Worm (Caenorhabditis elegans) whole organism, mixed stage, embryonic: ENCODE measurements around the gene tasp-1.

Experiments
- M03D4.4 ChIP-seq: sonication (generic microtip); optimal IDR thresholded peaks from 2 replicates; lab custom pipeline; 2017; ENCODE audit warnings: mild to moderate bottlenecking, missing genetic modification characterization, missing compliant biosample characterization
- blmp-1 ChIP-seq: fragments of 150-350 bp; optimal IDR thresholded peaks from 2 replicates; lab custom pipeline; 2014; ENCODE audit warnings: missing biosample characterization, missing genetic modification characterization
- ceh-39 ChIP-seq: fragments of 150-350 bp; optimal IDR thresholded peaks from 2 replicates; lab custom pipeline; 2014; ENCODE audit warnings: missing biosample characterization, missing genetic modification characterization
- ceh-43 ChIP-seq: fragments of 200-800 bp; sonication (Bioruptor generic); optimal IDR thresholded peaks from 2 replicates; lab custom pipeline; 2018; ENCODE audit warnings: mild to moderate bottlenecking, missing genetic modification characterization, moderate library complexity, missing compliant biosample characterization
- ceh-83 ChIP-seq: fragments of 200-800 bp; sonication (Bioruptor generic); optimal IDR thresholded peaks from 2 replicates; lab custom pipeline; 2018; ENCODE audit warnings: mild to moderate bottlenecking, missing genetic modification characterization, missing compliant biosample characterization
- ces-1 ChIP-seq: fragments of 150-350 bp; optimal IDR thresholded peaks from 2 replicates; lab custom pipeline; 2014; ENCODE audit warnings: missing biosample characterization, missing genetic modification reagents, missing genetic modification characterization
- cnd-1 ChIP-seq: fragments of 200-800 bp; sonication (Bioruptor generic); optimal IDR thresholded peaks from 2 replicates; lab custom pipeline; 2018; ENCODE audit warnings: mild to moderate bottlenecking, missing genetic modification characterization, missing compliant biosample characterization
- elt-1 ChIP-seq: sonication (generic microtip); optimal IDR thresholded peaks from 2 replicates; lab custom pipeline; 2017; ENCODE audit warnings: missing genetic modification characterization, mild to moderate bottlenecking, missing compliant biosample characterization, antibody characterized with exemption, moderate library complexity, borderline replicate concordance; ENCODE audit not compliant: insufficient read depth
- flh-1 ChIP-seq: fragments of 200-800 bp; sonication (Bioruptor generic); optimal IDR thresholded peaks from 2 replicates; lab custom pipeline; 2018; ENCODE audit warnings: mild to moderate bottlenecking, missing genetic modification characterization, moderate library complexity, missing compliant biosample characterization
- ham-2 ChIP-seq: fragments of 200-800 bp; sonication (Bioruptor generic); optimal IDR thresholded peaks from 2 replicates; lab custom pipeline; 2018; ENCODE audit warnings: mild to moderate bottlenecking, missing genetic modification characterization, missing compliant biosample characterization
- lin-13 ChIP-seq: fragments of 150-350 bp; optimal IDR thresholded peaks from 2 replicates; lab custom pipeline; 2014; ENCODE audit warnings: missing biosample characterization, missing genetic modification characterization
- lin-32 ChIP-seq: fragments of 200-800 bp; sonication (Bioruptor generic); optimal IDR thresholded peaks from 2 replicates; lab custom pipeline; 2018; ENCODE audit warnings: mild to moderate bottlenecking, missing genetic modification characterization, missing compliant biosample characterization
- lsy-2 ChIP-seq: fragments of 150-350 bp; optimal IDR thresholded peaks from 2 replicates; lab custom pipeline; 2014; ENCODE audit warnings: missing biosample characterization, missing genetic modification characterization
- mab-5 ChIP-seq: fragments of 150-350 bp; optimal IDR thresholded peaks from 2 replicates; lab custom pipeline; 2014; ENCODE audit warnings: missing biosample characterization, missing genetic modification characterization
- mep-1 ChIP-seq: fragments of 150-350 bp; optimal IDR thresholded peaks from 2 replicates; lab custom pipeline; 2017; ENCODE audit warnings: missing biosample characterization, missing genetic modification reagents, missing genetic modification characterization, inconsistent platforms
- mls-2 ChIP-seq: sonication (generic microtip); optimal IDR thresholded peaks from 2 replicates; lab custom pipeline; 2016; ENCODE audit warnings: mild to moderate bottlenecking, missing genetic modification characterization, moderate library complexity, missing compliant biosample characterization
- nhr-12 ChIP-seq: fragments of 150-350 bp; optimal IDR thresholded peaks from 2 replicates; lab custom pipeline; 2014; ENCODE audit warnings: missing biosample characterization, missing genetic modification characterization
- nhr-2 ChIP-seq: fragments of 150-350 bp; optimal IDR thresholded peaks from 2 replicates; lab custom pipeline; 2014; ENCODE audit warnings: missing biosample characterization, missing genetic modification characterization
- nhr-237 ChIP-seq: fragments of 150-350 bp; optimal IDR thresholded peaks from 2 replicates; lab custom pipeline; 2014; ENCODE audit warnings: missing biosample characterization, missing genetic modification characterization
- nhr-28 ChIP-seq: fragments of 150-350 bp; optimal IDR thresholded peaks from 2 replicates; lab custom pipeline; 2014; ENCODE audit warnings: missing biosample characterization, missing genetic modification characterization
- nhr-76 ChIP-seq: sonication (generic microtip); optimal IDR thresholded peaks from 2 replicates; lab custom pipeline; 2017; ENCODE audit warnings: missing biosample characterization, missing genetic modification characterization
- pha-4 ChIP-seq: fragments of 150-350 bp; optimal IDR thresholded peaks from 2 replicates; lab custom pipeline; 2018; ENCODE audit warnings: missing biosample characterization, missing genetic modification reagents, missing genetic modification characterization
- sem-2 ChIP-seq: fragments of 200-800 bp; sonication (Bioruptor generic); optimal IDR thresholded peaks from 2 replicates; lab custom pipeline; 2018; ENCODE audit warnings: mild to moderate bottlenecking, missing genetic modification characterization, missing compliant biosample characterization
- snpc-4 ChIP-seq: fragments of 150-350 bp; optimal IDR thresholded peaks from 2 replicates; lab custom pipeline; 2014; ENCODE audit warnings: missing biosample characterization, missing genetic modification characterization
- sptf-1 ChIP-seq: sonication (generic microtip); optimal IDR thresholded peaks from 2 replicates; lab custom pipeline; 2017; ENCODE audit warnings: mild to moderate bottlenecking, missing genetic modification characterization, moderate library complexity, missing compliant biosample characterization
- tbx-8 ChIP-seq: fragments of 200-800 bp; sonication (Bioruptor generic); optimal IDR thresholded peaks from 2 replicates; lab custom pipeline; 2018; ENCODE audit warnings: mild to moderate bottlenecking, missing genetic modification characterization, moderate library complexity, missing compliant biosample characterization
- unc-120 ChIP-seq: sonication (generic microtip); optimal IDR thresholded peaks from 2 replicates; lab custom pipeline; 2017; ENCODE audit warnings: missing genetic modification characterization, missing compliant biosample characterization; ENCODE audit not compliant: poor library complexity, severe bottlenecking
- unc-62 ChIP-seq: fragments of 150-350 bp; optimal IDR thresholded peaks from 2 replicates; lab custom pipeline; 2014; ENCODE audit warnings: missing biosample characterization, missing genetic modification reagents, missing genetic modification characterization
- ztf-11 ChIP-seq: fragments of 150-350 bp; optimal IDR thresholded peaks from 2 replicates; lab custom pipeline; 2014; ENCODE audit warnings: missing biosample characterization, missing genetic modification characterization

The tasp-1 gene

ce11 chrIII:10763032-10763431 is 3.9 kb downstream of the tasp-1 start, which contains the start of gene dpy-28:
Gene dpy-28, plus strand, starts transcription at chrIII:10763131.
- TF ChIP-seq ces-1 (GFP tag; lab: Kevin White, UChicago): no peak
- TF ChIP-seq nhr-28: no peak
- TF ChIP-seq cnd-1 (tag; lab: Kevin White, UChicago): no peak
- TF ChIP-seq blmp-1 (tag; lab: Kevin White, UChicago): no peak
- no peak for TF ChIP-seq ceh-43 (GFP tag; lab: Kevin White, UChicago)
- TF ChIP-seq lin-32: no peak
- TF ChIP-seq sem-2: no peak
- no peak for TF ChIP-seq ceh-83 (GFP tag; lab: Kevin White, UChicago)
- no peak for TF ChIP-seq lin-13 (tag; lab: Kevin White, UChicago)
- no peak for TF ChIP-seq tbx-8 (GFP tag; lab: Kevin White, UChicago)
- no peak for TF ChIP-seq ceh-39 (tag; lab: Kevin White, UChicago)
- TF ChIP-seq nhr-2 (tag; lab: Kevin White, UChicago): no peak
- no peak for TF ChIP-seq nhr-237 (tag; lab: Kevin White, UChicago)
- TF ChIP-seq pha-4 (tag; lab: Kevin White, UChicago): no peak
- TF ChIP-seq nhr-76 (tag; lab: Kevin White, UChicago): no peak
- TF ChIP-seq mls-2: no peak
- TF ChIP-seq lsy-2 (tag; lab: Kevin White, UChicago): no peak
- no peak for TF ChIP-seq ztf-11 (tag; lab: Kevin White, UChicago)
- no peak for TF ChIP-seq M03D4.4 (tag; lab: Kevin White, UChicago)
- no peak for TF ChIP-seq unc-120 (tag; lab: Kevin White, UChicago)

- TF ChIP-seq ztf-11 (tag; lab: Kevin White, UChicago) (no peak), mab-5 (tag; lab: Kevin White, UChicago) (no peak), unc-62 (GFP tag; lab: Kevin White, UChicago) (no peak)
Measured at ce11 chrIII:10769693-10770092, 10.6 kb downstream of the tasp-1 start.

DNA sequence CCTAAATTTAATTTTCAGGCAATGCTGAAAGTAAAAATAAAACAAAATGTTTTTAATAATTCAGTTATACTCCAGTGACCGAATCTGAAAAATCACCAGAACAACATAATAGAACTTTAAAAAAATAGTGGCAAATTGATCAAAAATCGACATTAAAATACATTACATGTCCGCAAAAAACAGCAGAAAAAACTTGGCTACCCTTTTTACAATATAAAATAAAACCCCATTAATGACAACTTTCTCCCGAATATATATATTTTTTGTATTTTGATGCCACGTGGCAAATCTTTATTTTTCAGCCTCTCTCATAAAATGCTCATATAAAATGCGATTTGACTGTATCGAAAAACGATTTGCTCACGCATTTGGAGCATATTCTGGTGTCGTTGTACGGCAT is 22.4 kb downstream of the tasp-1 start, which contains the start of gene ptr-19:
Gene ptr-19, plus strand, starts transcription at position 301 of the 400 bp plus-strand sequence.
- TF ChIP-seq nhr-76 (tag; lab: Kevin White, UChicago) (no peak), pha-4 (tag; lab: Kevin White, UChicago) (no peak), mep-1 (no peak), nhr-237 (tag; lab: Kevin White, UChicago) (no peak), nhr-12 (no peak)

DNA sequence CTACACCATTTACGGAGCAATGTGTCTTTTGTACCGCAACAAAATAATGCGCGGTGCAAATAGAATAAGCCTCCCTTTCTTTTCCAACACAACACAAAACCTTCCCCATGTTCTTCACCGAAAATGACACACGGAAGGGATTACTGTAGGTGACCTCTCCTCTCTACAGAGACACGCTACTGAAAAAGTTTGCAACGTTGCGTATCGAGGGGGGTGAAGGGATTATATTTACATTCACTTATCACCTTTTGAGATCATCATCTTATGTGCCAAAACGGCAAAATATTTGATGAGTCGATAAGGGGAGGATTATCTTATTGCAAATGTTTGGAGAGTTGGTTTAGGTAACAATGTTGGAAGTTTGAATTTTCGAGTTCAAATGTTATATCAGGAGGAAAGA is 23.9 kb downstream of the tasp-1 start:
- TF ChIP-seq nhr-2 (tag; lab: Kevin White, UChicago) (no peak), flh-1 (GFP tag; lab: Kevin White, UChicago) (no peak), lin-13 (tag; lab: Kevin White, UChicago) (no peak), snpc-4 (tag; lab: Kevin White, UChicago) (no peak)

DNA sequence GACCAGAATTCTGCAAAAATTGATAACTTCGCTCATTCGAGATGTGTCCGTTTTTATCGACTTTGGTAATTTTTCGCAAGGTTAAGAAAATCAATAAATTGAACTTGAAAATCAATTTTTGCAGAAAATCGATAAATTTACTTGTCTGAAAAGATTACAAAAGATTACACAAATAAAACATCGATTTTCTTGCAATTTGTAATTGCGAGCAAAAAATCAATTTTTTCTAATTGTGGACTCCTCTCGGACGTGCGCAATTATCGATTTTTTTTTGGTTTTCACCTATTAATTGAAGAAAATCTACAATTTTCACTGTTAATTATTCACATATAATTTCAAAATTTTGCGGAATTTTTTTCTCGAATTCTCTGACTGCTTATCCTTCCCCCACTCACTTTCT is 32.1 kb downstream of the tasp-1 start:
- TF ChIP-seq flh-1 (GFP tag; lab: Kevin White, UChicago) (no peak), nhr-2 (tag; lab: Kevin White, UChicago) (no peak), nhr-76 (tag; lab: Kevin White, UChicago) (no peak), mab-5 (tag; lab: Kevin White, UChicago) (no peak), ham-2 (GFP tag; lab: Kevin White, UChicago) (no peak), elt-1 (tag; lab: Kevin White, UChicago) (no peak), nhr-237 (tag; lab: Kevin White, UChicago) (no peak), sptf-1 (tag; lab: Kevin White, UChicago) (no peak), snpc-4 (tag; lab: Kevin White, UChicago) (no peak), mep-1 (no peak), nhr-28 (no peak), unc-62 (GFP tag; lab: Kevin White, UChicago) (no peak), ztf-11 (tag; lab: Kevin White, UChicago) (no peak), ceh-43 (GFP tag; lab: Kevin White, UChicago) (no peak), cnd-1 (tag; lab: Kevin White, UChicago) (no peak), sem-2 (no peak)
- TF ChIP-seq, all 35 proteins: peak for 0

DNA sequence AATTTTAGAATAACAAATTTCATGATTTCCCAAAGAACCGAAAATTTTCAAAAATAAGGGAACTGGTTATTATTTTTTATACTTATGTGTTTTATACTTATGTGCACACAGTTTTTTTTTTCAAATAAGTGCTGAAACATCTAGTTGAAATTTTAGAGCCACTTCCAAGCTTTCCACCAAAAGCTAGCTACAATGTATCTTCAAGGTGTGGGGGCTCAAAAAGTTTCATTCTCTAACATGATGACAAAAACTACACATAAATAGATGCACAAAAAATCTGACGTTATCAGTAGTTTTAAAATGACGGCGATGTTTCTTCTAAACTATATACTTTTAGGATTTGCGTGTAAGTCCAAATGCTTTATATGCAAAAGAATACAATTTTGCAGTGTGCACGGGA is 34.9 kb downstream of the tasp-1 start, which contains the start of gene clec-163:
Gene clec-163, plus strand, starts transcription at position 301 of the 400 bp plus-strand sequence.
- TF ChIP-seq ceh-43 (GFP tag; lab: Kevin White, UChicago): no peak
- no peak for TF ChIP-seq unc-62 (GFP tag; lab: Kevin White, UChicago)
- TF ChIP-seq sptf-1 (tag; lab: Kevin White, UChicago): no peak
- no peak for TF ChIP-seq ztf-11 (tag; lab: Kevin White, UChicago)
- no peak for TF ChIP-seq lsy-2 (tag; lab: Kevin White, UChicago)
- TF ChIP-seq nhr-12: no peak
- TF ChIP-seq, all 35 proteins: peak for 0
